Fruit fly (Drosophila melanogaster): ENCODE results near the gene CG15211.

CG15211 gene

dm6 chrX:10767350-10768005 is 4.9 kb upstream of the CG15211 start (continued):
- no peak for TF ChIP-seq insv (GFP tag; optimal IDR thresholded peaks at IDR 0.05)
- TF ChIP-seq lbe (GFP tag; optimal IDR thresholded peaks at IDR 0.05), result no peak
- TF ChIP-seq Oaz (GFP tag; IDR thresholded peaks at IDR 0.05), result no peak
- TF ChIP-seq CG11247 (GFP tag; IDR thresholded peaks at IDR 0.05), result peak; percentile 51; the same call in 1 of the 2 replicates
- peak; percentile 51 for TF ChIP-seq kay (GFP tag; optimal IDR thresholded peaks at IDR 0.05)
- TF ChIP-seq schlank (tag; optimal IDR thresholded peaks at IDR 0.05), result peak; percentile 19
- TF ChIP-seq HmgZ (tag; optimal IDR thresholded peaks at IDR 0.05), result peak; percentile 65
- no peak for TF ChIP-seq CG9797 (GFP tag; optimal IDR thresholded peaks at IDR 0.05)
- no peak for TF ChIP-seq fru (optimal IDR thresholded peaks at IDR 0.05)
- TF ChIP-seq tup (GFP tag; optimal IDR thresholded peaks at IDR 0.05), result no peak
- peak; percentile 67 for TF ChIP-seq ATbp (GFP tag; optimal IDR thresholded peaks at IDR 0.05)
- TF ChIP-seq dysf (GFP tag; IDR thresholded peaks at IDR 0.05), result peak; percentile 72
- TF ChIP-seq HLH3B (GFP tag; IDR thresholded peaks at IDR 0.05), result 0 out of 2 replicates have a peak, but pooled peaks have one; percentile 34
- no peak for TF ChIP-seq CG8281 (tag; optimal IDR thresholded peaks at IDR 0.05)
- TF ChIP-seq Ets97D (GFP tag; optimal IDR thresholded peaks at IDR 0.05), result peak; percentile 11
- TF ChIP-seq Pdp1 (GFP tag; optimal IDR thresholded peaks at IDR 0.05), result peak; percentile 27 to 54
- TF ChIP-seq CG8478 (optimal IDR thresholded peaks at IDR 0.05), result peak; percentile 88
- TF ChIP-seq lola (GFP tag; optimal IDR thresholded peaks at IDR 0.05), result peak in 2 of 3 experiments; percentile 6 to 75
- TF ChIP-seq tap (tag; optimal IDR thresholded peaks at IDR 0.05), result peak; percentile 53
- TF ChIP-seq trh (GFP tag; optimal IDR thresholded peaks at IDR 0.05), result no peak
- TF ChIP-seq Lim3 (GFP tag; IDR thresholded peaks at IDR 0.05), result no peak
- peak; percentile 73 for TF ChIP-seq Fer1 (GFP tag; optimal IDR thresholded peaks at IDR 0.05)
- no peak for TF ChIP-seq CG10565 (GFP tag; optimal IDR thresholded peaks at IDR 0.05)
- TF ChIP-seq Dek (tag; optimal IDR thresholded peaks at IDR 0.05), result peak; percentile 61
- TF ChIP-seq slbo (GFP tag; IDR thresholded peaks at IDR 0.05), result peak; percentile 83
- TF ChIP-seq danr (GFP tag; IDR thresholded peaks at IDR 0.05), result no peak
- TF ChIP-seq Rfx (GFP tag; IDR thresholded peaks at IDR 0.05), result peak; percentile 80
- peak; percentile 66; the same call in 1 of the 2 replicates for TF ChIP-seq Xrp1 (GFP tag; IDR thresholded peaks at IDR 0.05)
- TF ChIP-seq fu2 (GFP tag; optimal IDR thresholded peaks at IDR 0.05), result peak; percentile 48
- TF ChIP-seq stc (GFP tag; IDR thresholded peaks at IDR 0.05), result 0 out of 2 replicates have a peak, but pooled peaks have one; percentile 5
- no peak for TF ChIP-seq pita (GFP tag; optimal IDR thresholded peaks at IDR 0.05)
- peak; percentile 46 for TF ChIP-seq phol (tag; optimal IDR thresholded peaks at IDR 0.05)
- peak; percentile 32; the same call in 1 of the 2 replicates for TF ChIP-seq CG32767 (GFP tag; IDR thresholded peaks at IDR 0.05)
- peak; percentile 62 for TF ChIP-seq wdn (GFP tag; IDR thresholded peaks at IDR 0.05)
- TF ChIP-seq CG18011 (GFP tag; optimal IDR thresholded peaks at IDR 0.05), result no peak
- TF ChIP-seq lov (optimal IDR thresholded peaks at IDR 0.05), result no peak
- no peak for TF ChIP-seq lov (GFP tag; IDR thresholded peaks at IDR 0.05)
- no peak for TF ChIP-seq zen (tag; optimal IDR thresholded peaks at IDR 0.05)
- peak; percentile 39 for TF ChIP-seq shn (GFP tag; optimal IDR thresholded peaks at IDR 0.05)
- TF ChIP-seq dimm (GFP tag; IDR thresholded peaks at IDR 0.05), result no peak
- TF ChIP-seq CG10543 (GFP tag; optimal IDR thresholded peaks at IDR 0.05), result peak; percentile 79
- TF ChIP-seq dmrt99B (tag; optimal IDR thresholded peaks at IDR 0.05), result peak; percentile 56
- no peak for TF ChIP-seq Sry-β (GFP tag; optimal IDR thresholded peaks at IDR 0.05)
- no peak for TF ChIP-seq Asciz (GFP tag; optimal IDR thresholded peaks at IDR 0.05)
- peak; percentile 96 for TF ChIP-seq Med (GFP tag)
- no peak for TF ChIP-seq CG13123 (GFP tag; optimal IDR thresholded peaks at IDR 0.05)
- peak; percentile 58; the same call in 1 of the 3 replicates for TF ChIP-seq so (GFP tag; IDR thresholded peaks at IDR 0.05)
- no peak for TF ChIP-seq H15 (GFP tag; IDR thresholded peaks at IDR 0.05)
- TF ChIP-seq otp (GFP tag; IDR thresholded peaks at IDR 0.05), result no peak
- TF ChIP-seq Eip74EF (GFP tag; optimal IDR thresholded peaks at IDR 0.05), result no peak
